Worm (Caenorhabditis elegans) whole organism, L2 larva: ENCODE data around the gene unc-30.

Source experiments
- C34F6.9 ChIP-seq: fragments of 150-350 bp; optimal IDR thresholded peaks from 2 replicates; lab custom pipeline; 2014; ENCODE audit warnings: missing biosample characterization, missing genetic modification characterization
- Y55F3AM.14 ChIP-seq: fragments of 200-800 bp; sonication (Bioruptor generic); optimal IDR thresholded peaks from 2 replicates; lab custom pipeline; 2018; ENCODE audit warnings: mild to moderate bottlenecking, missing genetic modification characterization, missing compliant biosample characterization
- ceh-82 ChIP-seq: fragments of 150-350 bp; optimal IDR thresholded peaks from 2 replicates; lab custom pipeline; 2014; ENCODE audit warnings: missing biosample characterization, missing genetic modification characterization

- TF ChIP-seq C34F6.9 (tag; lab: Kevin White, UChicago), result no peak
- no peak for TF ChIP-seq Y55F3AM.14 (GFP tag; lab: Kevin White, UChicago)
- TF ChIP-seq ceh-82 (tag; lab: Kevin White, UChicago), result no peak
Measured at ce11 chrIV:13086705-13087104, 32.1 kb upstream of the unc-30 start, which contains the start of gene spin-2.
